Worm (Caenorhabditis elegans): ENCODE results near the gene srz-60.

DNA sequence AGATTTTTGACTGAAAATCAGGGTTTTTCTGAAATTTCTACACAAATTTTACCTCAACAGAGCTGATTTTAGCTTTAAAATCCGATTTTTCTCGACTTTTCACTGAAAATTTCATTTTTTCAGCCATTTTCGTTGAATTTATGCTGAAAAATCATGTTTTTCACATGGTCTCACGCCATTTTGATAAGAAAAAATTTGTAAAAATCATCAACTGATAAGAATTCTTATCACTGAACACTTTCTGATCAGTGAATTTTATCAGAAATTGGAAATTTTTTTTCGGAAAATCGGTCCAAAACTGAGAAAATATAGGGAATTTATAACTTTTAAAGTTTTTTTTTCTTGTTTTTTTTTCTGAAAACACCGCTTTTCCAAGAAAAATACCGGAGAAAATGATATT, 27.8 kb upstream of the srz-60 start:
- TF ChIP-seq nhr-12 (tag; optimal IDR thresholded peaks at IDR 0.05) = no peak
- TF ChIP-seq ztf-11 (tag; optimal IDR thresholded peaks at IDR 0.05) = no peak
- no peak for TF ChIP-seq blmp-1 (tag; optimal IDR thresholded peaks at IDR 0.05)
- TF ChIP-seq hlh-1 (tag; optimal IDR thresholded peaks at IDR 0.05) = no peak
- no peak for TF ChIP-seq ces-1 (GFP tag; optimal IDR thresholded peaks at IDR 0.05)
- no peak for TF ChIP-seq mls-2 (tag; optimal IDR thresholded peaks at IDR 0.05)
- no peak for TF ChIP-seq nhr-76 (tag; optimal IDR thresholded peaks at IDR 0.05)
- TF ChIP-seq snpc-4 (tag; optimal IDR thresholded peaks at IDR 0.05) = no peak
- no peak for TF ChIP-seq M03D4.4 (tag; optimal IDR thresholded peaks at IDR 0.05)
- no peak for TF ChIP-seq elt-1 (tag; optimal IDR thresholded peaks at IDR 0.05; ENCODE audit: borderline replicate concordance, insufficient read depth)
- no peak for TF ChIP-seq nhr-28 (tag; optimal IDR thresholded peaks at IDR 0.05)
- no peak for TF ChIP-seq nhr-237 (tag; optimal IDR thresholded peaks at IDR 0.05)
- no peak for TF ChIP-seq unc-62 (GFP tag; optimal IDR thresholded peaks at IDR 0.05)
- no peak for TF ChIP-seq mep-1 (tag; optimal IDR thresholded peaks at IDR 0.05)
